Fruit fly (Drosophila melanogaster) whole organism, embryonic: ENCODE data around the gene CG15930.

Source experiments
- Adf1 ChIP-seq: fragments of 200-800 bp; sonication (Bioruptor generic); IDR thresholded peaks from 2 replicates; pipeline ENCODE4 v1.3.6; 2022; ENCODE audit warnings: missing biosample characterization, missing genetic modification characterization
- Atf3 ChIP-seq: fragments of 200-800 bp; sonication (Bioruptor generic); optimal IDR thresholded peaks from 3 replicates; lab custom pipeline; 2016; ENCODE audit warnings: missing biosample characterization, missing genetic modification characterization
- B-H2 ChIP-seq: fragments of 200-800 bp; sonication (Bioruptor generic); optimal IDR thresholded peaks from 2 replicates; lab custom pipeline; 2018; ENCODE audit warnings: missing biosample characterization, mild to moderate bottlenecking, missing genetic modification characterization
- Bgb ChIP-seq: fragments of 200-800 bp; sonication (Bioruptor generic); IDR thresholded peaks from 2 replicates; pipeline ENCODE4 v1.3.6; 2022; ENCODE audit warnings: missing biosample characterization, missing genetic modification characterization; ENCODE audit not compliant: partially characterized antibody
- BtbVII ChIP-seq: fragments of 200-800 bp; sonication (Bioruptor generic); optimal IDR thresholded peaks from 3 replicates; lab custom pipeline; 2017; ENCODE audit warnings: missing biosample characterization, mild to moderate bottlenecking, missing genetic modification characterization
- CG13123 ChIP-seq: fragments of 200-800 bp; sonication (Bioruptor generic); optimal IDR thresholded peaks from 2 replicates; lab custom pipeline; 2016; ENCODE audit warnings: missing biosample characterization, missing genetic modification characterization
- CG13424 ChIP-seq: fragments of 200-800 bp; sonication (Bioruptor generic); optimal IDR thresholded peaks from 2 replicates; lab custom pipeline; 2019; ENCODE audit warnings: missing biosample characterization, mild to moderate bottlenecking, missing genetic modification characterization, moderate library complexity
- CG14710 ChIP-seq: fragments of 200-800 bp; sonication (Bioruptor generic); optimal IDR thresholded peaks from 3 replicates; lab custom pipeline; 2019; ENCODE audit warnings: missing biosample characterization, mild to moderate bottlenecking, missing genetic modification characterization, moderate library complexity
- CG15479 ChIP-seq: fragments of 200-800 bp; sonication (Bioruptor generic); optimal IDR thresholded peaks from 3 replicates; lab custom pipeline; 2019; ENCODE audit warnings: missing biosample characterization, mild to moderate bottlenecking, missing genetic modification characterization, moderate library complexity
- CG15601 ChIP-seq: fragments of 200-800 bp; sonication (Bioruptor generic); optimal IDR thresholded peaks from 3 replicates; lab custom pipeline; 2019; ENCODE audit warnings: missing biosample characterization, mild to moderate bottlenecking, missing genetic modification characterization, moderate library complexity
- CG1647 ChIP-seq: fragments of 200-800 bp; sonication (Bioruptor generic); optimal IDR thresholded peaks from 3 replicates; lab custom pipeline; 2016; ENCODE audit warnings: missing biosample characterization, missing genetic modification characterization
- CG16813 ChIP-seq: fragments of 200-800 bp; sonication (Bioruptor generic); IDR thresholded peaks from 3 replicates; pipeline ENCODE4 v1.3.6; 2022; ENCODE audit warnings: missing biosample characterization, missing genetic modification characterization; ENCODE audit not compliant: partially characterized antibody
- CG17361 ChIP-seq: fragments of 200-800 bp; sonication (Bioruptor generic); IDR thresholded peaks from 3 replicates; pipeline ENCODE4 v1.3.6; 2022; ENCODE audit warnings: missing biosample characterization, missing genetic modification characterization
- CG18619 ChIP-seq: fragments of 200-800 bp; sonication (Bioruptor generic); optimal IDR thresholded peaks from 3 replicates; lab custom pipeline; 2017; ENCODE audit warnings: missing biosample characterization, mild to moderate bottlenecking, missing genetic modification characterization
- CG2199 ChIP-seq: fragments of 200-800 bp; sonication (Bioruptor generic); IDR thresholded peaks from 3 replicates; pipeline ENCODE4 v1.3.6; 2022; ENCODE audit warnings: missing biosample characterization, missing genetic modification characterization
- CG2202 ChIP-seq: fragments of 200-800 bp; sonication (Bioruptor generic); optimal IDR thresholded peaks from 2 replicates; lab custom pipeline; 2018; ENCODE audit warnings: missing biosample characterization, mild to moderate bottlenecking, missing genetic modification characterization
- CG31441 ChIP-seq: fragments of 200-800 bp; sonication (Bioruptor generic); IDR thresholded peaks from 2 replicates; pipeline ENCODE4 v1.3.6; 2022; ENCODE audit warnings: missing biosample characterization, missing genetic modification characterization
- CG33557 ChIP-seq: fragments of 200-800 bp; sonication (Bioruptor generic); optimal IDR thresholded peaks from 2 replicates; lab custom pipeline; 2019; ENCODE audit warnings: missing biosample characterization, mild to moderate bottlenecking, missing genetic modification characterization, moderate library complexity
- CG3726 ChIP-seq: fragments of 200-800 bp; sonication (Bioruptor generic); IDR thresholded peaks from 3 replicates; pipeline ENCODE4, ENCODE4 v1.3.6; 2022; ENCODE audit warnings: missing biosample characterization, missing genetic modification characterization
- CG43689 ChIP-seq: fragments of 200-800 bp; sonication (Bioruptor generic); IDR thresholded peaks from 2 replicates; pipeline ENCODE4 v1.3.6; 2022; ENCODE audit warnings: missing biosample characterization, missing genetic modification characterization
- CG6765 ChIP-seq: fragments of 200-800 bp; sonication (Bioruptor generic); optimal IDR thresholded peaks from 3 replicates; lab custom pipeline; 2017; ENCODE audit warnings: missing biosample characterization, mild to moderate bottlenecking, missing genetic modification characterization
- CG7372 ChIP-seq: fragments of 200-800 bp; sonication (Bioruptor generic); IDR thresholded peaks from 2 replicates; pipeline ENCODE4 v1.3.6; 2022; ENCODE audit warnings: missing biosample characterization, missing genetic modification characterization
- CG8281 ChIP-seq: fragments of 200-800 bp; sonication (Bioruptor generic); optimal IDR thresholded peaks from 2 replicates; lab custom pipeline; 2018; ENCODE audit warnings: missing biosample characterization, mild to moderate bottlenecking, missing genetic modification characterization, moderate library complexity
- CG9876 ChIP-seq: fragments of 200-800 bp; sonication (Bioruptor generic); optimal IDR thresholded peaks from 2 replicates; lab custom pipeline; 2016; ENCODE audit warnings: missing biosample characterization, missing genetic modification characterization
- Dip3 ChIP-seq: fragments of 200-800 bp; sonication (Bioruptor generic); optimal IDR thresholded peaks from 3 replicates; lab custom pipeline; 2016; ENCODE audit warnings: missing biosample characterization, missing genetic modification characterization
- Doc3 ChIP-seq: fragments of 200-800 bp; sonication (Bioruptor generic); IDR thresholded peaks from 3 replicates; pipeline ENCODE4 v1.3.6; 2022; ENCODE audit warnings: missing biosample characterization, missing genetic modification characterization; ENCODE audit not compliant: partially characterized antibody
- Drgx ChIP-seq: fragments of 200-800 bp; sonication (Bioruptor generic); IDR thresholded peaks from 2 replicates; pipeline ENCODE4 v1.3.6; 2022; ENCODE audit warnings: missing biosample characterization, missing genetic modification characterization
- GATAe ChIP-seq: fragments of 200-800 bp; sonication (Bioruptor generic); conservative IDR thresholded peaks from 2 replicates; pipeline ENCODE4 v1.3.6; 2022; ENCODE audit warnings: missing biosample characterization, missing genetic modification characterization
- H2.0 ChIP-seq: fragments of 200-800 bp; sonication (Bioruptor generic); IDR thresholded peaks from 2 replicates; pipeline ENCODE4 v1.3.6; 2022; ENCODE audit warnings: missing biosample characterization, missing genetic modification characterization
- HLH54F ChIP-seq: fragments of 200-800 bp; sonication (Bioruptor generic); optimal IDR thresholded peaks from 3 replicates; lab custom pipeline; 2016; ENCODE audit warnings: missing biosample characterization, missing genetic modification characterization
- HmgZ ChIP-seq: fragments of 200-800 bp; sonication (Bioruptor generic); optimal IDR thresholded peaks from 2 replicates; lab custom pipeline; 2018; ENCODE audit warnings: missing biosample characterization, mild to moderate bottlenecking, missing genetic modification characterization
- Kr ChIP-seq: fragments of 200-800 bp; sonication (Bioruptor generic); optimal IDR thresholded peaks from 2 replicates; lab custom pipeline; 2017; ENCODE audit warnings: missing biosample characterization, mild to moderate bottlenecking, missing genetic modification characterization
- Optix ChIP-seq: fragments of 200-800 bp; sonication (Bioruptor generic); IDR thresholded peaks from 3 replicates; pipeline ENCODE4 v1.3.6; 2022; ENCODE audit warnings: missing biosample characterization, missing genetic modification characterization
- Six4 ChIP-seq: fragments of 200-800 bp; sonication (Bioruptor generic); optimal IDR thresholded peaks from 2 replicates; lab custom pipeline; 2016; ENCODE audit warnings: missing biosample characterization, missing genetic modification characterization
- Usf ChIP-seq: fragments of 200-800 bp; sonication (Bioruptor generic); optimal IDR thresholded peaks from 2 replicates; lab custom pipeline; 2017; ENCODE audit warnings: missing genotype, missing biosample characterization, missing genetic modification characterization
- gce ChIP-seq: fragments of 200-800 bp; sonication (Bioruptor generic); IDR thresholded peaks from 3 replicates; pipeline ENCODE4 v1.3.6; 2022; ENCODE audit warnings: missing biosample characterization, missing genetic modification characterization
- gro ChIP-seq: fragments of 200-800 bp; sonication (Bioruptor generic); optimal IDR thresholded peaks from 2 replicates; lab custom pipeline; 2016; ENCODE audit warnings: missing biosample characterization, missing genetic modification characterization
- her ChIP-seq: fragments of 200-800 bp; sonication (Bioruptor generic); optimal IDR thresholded peaks from 2 replicates; lab custom pipeline; 2016; ENCODE audit warnings: missing biosample characterization, missing genetic modification characterization
- hkb ChIP-seq, 2 experiments: fragments of 200-800 bp in 1 of 2; fragments of >200 bp in 1 of 2; sonication (Bioruptor generic) in 1 of 2; IDR thresholded peaks in 1 of 2; optimal IDR thresholded peaks in 1 of 2; 2 replicates each; pipeline versions ENCODE4 v1.3.6 to Lab custom; 2017 to 2022; ENCODE audit warnings: missing biosample characterization in 1 of 2, missing genetic modification characterization in 1 of 2
- klu ChIP-seq: fragments of 200-800 bp; sonication (Bioruptor generic); IDR thresholded peaks from 2 replicates; pipeline ENCODE4 v1.3.6; 2022; ENCODE audit warnings: missing biosample characterization, missing genetic modification characterization
- nerfin-1 ChIP-seq: fragments of 200-800 bp; sonication (Bioruptor generic); optimal IDR thresholded peaks from 3 replicates; lab custom pipeline; 2019; ENCODE audit warnings: missing biosample characterization, mild to moderate bottlenecking, missing genetic modification characterization, moderate library complexity
- nom ChIP-seq: fragments of 200-800 bp; sonication (Bioruptor generic); optimal IDR thresholded peaks from 2 replicates; lab custom pipeline; 2017; ENCODE audit warnings: missing biosample characterization, missing genetic modification characterization, mild to moderate bottlenecking, moderate library complexity, missing genetic modification reagents
- pan ChIP-seq, 4 experiments: fragments of >200 bp in 3 of 4; fragments of 200-800 bp in 1 of 4; sonication (Bioruptor generic) in 1 of 4; optimal IDR thresholded peaks in 3 of 4; IDR thresholded peaks in 1 of 4; 2 replicates each; pipeline versions ENCODE4 v1.3.6 to Lab custom; 2017 to 2022; ENCODE audit warnings: missing biosample characterization in 2 of 4, missing genetic modification characterization in 2 of 4, mixed read lengths in 1 of 4
- sd ChIP-seq: fragments of 200-800 bp; sonication (Bioruptor generic); optimal IDR thresholded peaks from 3 replicates; lab custom pipeline; 2018; ENCODE audit warnings: missing biosample characterization, mild to moderate bottlenecking, missing genetic modification characterization, moderate library complexity
- seq ChIP-seq: fragments of 200-800 bp; sonication (Bioruptor generic); IDR thresholded peaks from 2 replicates; pipeline ENCODE4 v1.3.6; 2022; ENCODE audit warnings: missing biosample characterization, missing genetic modification characterization
- tup ChIP-seq: fragments of 200-800 bp; sonication (Bioruptor generic); optimal IDR thresholded peaks from 2 replicates; lab custom pipeline; 2016; ENCODE audit warnings: missing biosample characterization, mild to moderate bottlenecking, missing genetic modification characterization, moderate library complexity
- twi ChIP-seq: fragments of 200-800 bp; optimal IDR thresholded peaks from 2 replicates; lab custom pipeline; 2019; ENCODE audit warnings: missing biosample characterization, mild to moderate bottlenecking, missing genetic modification characterization, moderate library complexity

The CG15930 gene

dm6 chrX:5329266-5329898, 12.3 kb upstream of the CG15930 start, which contains the start of the genes CG3309 and XRCC1 (continued):
- TF ChIP-seq pan (optimal IDR thresholded peaks at IDR 0.05; lab: Kevin White, UChicago) (no peak), pan (GFP tag; optimal IDR thresholded peaks at IDR 0.05 in 1 of 2, IDR thresholded peaks at IDR 0.05 in 1 of 2) (peak in 1 of 2 experiments; percentile 57), CG31441 (GFP tag; lab: Robert Waterston, UW) (peak; percentile 94), Bgb (GFP tag; lab: Robert Waterston, UW) (peak; percentile 80), twi (tag; lab: Kevin White, UChicago) (no peak), CG2202 (no peak), B-H2 (no peak), Drgx (0 out of 2 replicates have a peak, but pooled peaks have one; percentile 36), gro (GFP tag; lab: Kevin White, UChicago) (no peak), Dip3 (GFP tag; lab: Kevin White, UChicago) (no peak), Doc3 (peak; percentile 86), CG9876 (GFP tag; lab: Kevin White, UChicago) (no peak), CG1647 (GFP tag; lab: Kevin White, UChicago) (no peak), CG16813 (GFP tag; lab: Robert Waterston, UW) (peak; percentile 96), CG13424 (peak; percentile 53), sd (tag; lab: Kevin White, UChicago) (no peak), BtbVII (GFP tag; lab: Kevin White, UChicago) (no peak), CG15601 (tag; lab: Kevin White, UChicago) (peak; percentile 16), CG6765 (GFP tag; lab: Kevin White, UChicago) (peak; percentile 3), CG3726 (no peak), Six4 (peak; percentile 20), CG8281 (tag; lab: Kevin White, UChicago) (no peak), seq (GFP tag; lab: Robert Waterston, UW) (0 out of 2 replicates have a peak, but pooled peaks have one; percentile 49), CG18619 (GFP tag; lab: Kevin White, UChicago) (peak; percentile 23), her (GFP tag; lab: Kevin White, UChicago) (no peak), Atf3 (GFP tag; lab: Kevin White, UChicago) (no peak), Optix (GFP tag; lab: Robert Waterston, UW) (no peak; the same call in 2 of the 3 replicates), CG17361 (peak; percentile 67), CG33557 (GFP tag; lab: Kevin White, UChicago) (peak; percentile 46), tup (GFP tag; lab: Kevin White, UChicago) (no peak), CG15479 (GFP tag; lab: Kevin White, UChicago) (no peak), HmgZ (tag; lab: Kevin White, UChicago) (no peak), hkb (optimal IDR thresholded peaks at IDR 0.05; lab: Kevin White, UChicago) (no peak), hkb (GFP tag; IDR thresholded peaks at IDR 0.05; lab: Robert Waterston, UW) (peak; percentile 46; the same call in 1 of the 2 replicates), CG2199 (GFP tag; lab: Robert Waterston, UW) (no peak), CG14710 (peak; percentile 65), nom (GFP tag; lab: Kevin White, UChicago) (no peak), gce (GFP tag; lab: Robert Waterston, UW) (no peak), HLH54F (GFP tag; lab: Kevin White, UChicago) (no peak), H2.0 (GFP tag; lab: Robert Waterston, UW) (peak; percentile 59), Kr (GFP tag; lab: Kevin White, UChicago) (no peak), CG7372 (peak; percentile 52; the same call in 1 of the 2 replicates), Adf1 (GFP tag; lab: Robert Waterston, UW) (peak; percentile 38; the same call in 1 of the 2 replicates), GATAe (GFP tag; lab: Robert Waterston, UW) (no peak), Usf (GFP tag; lab: Kevin White, UChicago) (no peak), CG13123 (no peak), CG43689 (GFP tag; lab: Robert Waterston, UW) (no peak), nerfin-1 (no peak), klu (GFP tag; lab: Robert Waterston, UW) (peak; percentile 51; the same call in 1 of the 2 replicates)
